Fruit fly (Drosophila melanogaster): ENCODE data around the gene salm.

DNA sequence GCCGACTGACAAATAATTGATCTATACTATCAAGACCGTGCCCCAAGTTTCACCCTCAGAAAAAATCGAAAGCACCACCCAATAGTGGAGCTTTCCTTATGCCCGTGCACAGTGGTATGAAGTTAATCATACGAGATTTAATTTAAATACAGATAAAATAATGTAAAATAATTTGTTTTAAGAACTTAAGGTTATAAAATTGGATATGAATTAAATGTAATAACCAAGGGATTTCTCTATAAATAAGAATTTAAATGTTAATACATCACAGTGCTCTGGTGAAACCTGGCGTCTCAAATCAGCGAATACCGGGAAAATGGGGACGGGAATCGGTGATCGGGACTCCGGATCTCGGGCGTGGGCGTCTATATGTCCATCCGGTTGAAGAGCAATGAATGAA is 42.3 kb downstream of the salm start:
- TF ChIP-seq brk (GFP tag; optimal IDR thresholded peaks at IDR 0.05) (no peak), h (GFP tag; optimal IDR thresholded peaks at IDR 0.05) (no peak), Dfd (GFP tag; optimal IDR thresholded peaks at IDR 0.05) (no peak)

Data from whole organism, wandering third instar larva.